Fruit fly (Drosophila melanogaster) whole organism, adult: ENCODE results near the gene slpr.

Source experiments
- CG14711 ChIP-seq: fragments of 200-800 bp; sonication (Bioruptor generic); optimal IDR thresholded peaks from 2 replicates; lab custom pipeline; 2018; ENCODE audit warnings: missing biosample characterization, mild to moderate bottlenecking, missing genetic modification characterization, moderate library complexity
- CG1620 ChIP-seq: fragments of 200-800 bp; sonication (Bioruptor generic); optimal IDR thresholded peaks from 2 replicates; lab custom pipeline; 2016; ENCODE audit warnings: missing biosample characterization, missing genetic modification characterization
- CG33017 ChIP-seq: fragments of 200-800 bp; sonication (Bioruptor generic); optimal IDR thresholded peaks from 2 replicates; lab custom pipeline; 2018; ENCODE audit warnings: missing biosample characterization, mild to moderate bottlenecking, missing genetic modification characterization, moderate library complexity
- CG5204 ChIP-seq: fragments of 200-800 bp; sonication (Bioruptor generic); optimal IDR thresholded peaks from 2 replicates; lab custom pipeline; 2016; ENCODE audit warnings: missing biosample characterization, missing genetic modification characterization
- Clk ChIP-seq: fragments of 200-800 bp; sonication (Bioruptor generic); optimal IDR thresholded peaks from 2 replicates; lab custom pipeline; 2017; ENCODE audit warnings: missing biosample characterization, missing genetic modification characterization
- Crg-1 ChIP-seq: fragments of 200-800 bp; sonication (Bioruptor generic); optimal IDR thresholded peaks from 2 replicates; lab custom pipeline; 2016; ENCODE audit warnings: missing biosample characterization, missing genetic modification characterization
- Hr96 ChIP-seq: fragments of 200-800 bp; sonication (Bioruptor generic); optimal IDR thresholded peaks from 2 replicates; lab custom pipeline; 2016; ENCODE audit warnings: missing biosample characterization, missing genetic modification characterization
- kay ChIP-seq: fragments of 200-800 bp; sonication (Bioruptor generic); peaks from one replicate; lab custom pipeline; 2016; ENCODE audit warnings: missing biosample characterization, missing genetic modification characterization, borderline replicate concordance

DNA sequence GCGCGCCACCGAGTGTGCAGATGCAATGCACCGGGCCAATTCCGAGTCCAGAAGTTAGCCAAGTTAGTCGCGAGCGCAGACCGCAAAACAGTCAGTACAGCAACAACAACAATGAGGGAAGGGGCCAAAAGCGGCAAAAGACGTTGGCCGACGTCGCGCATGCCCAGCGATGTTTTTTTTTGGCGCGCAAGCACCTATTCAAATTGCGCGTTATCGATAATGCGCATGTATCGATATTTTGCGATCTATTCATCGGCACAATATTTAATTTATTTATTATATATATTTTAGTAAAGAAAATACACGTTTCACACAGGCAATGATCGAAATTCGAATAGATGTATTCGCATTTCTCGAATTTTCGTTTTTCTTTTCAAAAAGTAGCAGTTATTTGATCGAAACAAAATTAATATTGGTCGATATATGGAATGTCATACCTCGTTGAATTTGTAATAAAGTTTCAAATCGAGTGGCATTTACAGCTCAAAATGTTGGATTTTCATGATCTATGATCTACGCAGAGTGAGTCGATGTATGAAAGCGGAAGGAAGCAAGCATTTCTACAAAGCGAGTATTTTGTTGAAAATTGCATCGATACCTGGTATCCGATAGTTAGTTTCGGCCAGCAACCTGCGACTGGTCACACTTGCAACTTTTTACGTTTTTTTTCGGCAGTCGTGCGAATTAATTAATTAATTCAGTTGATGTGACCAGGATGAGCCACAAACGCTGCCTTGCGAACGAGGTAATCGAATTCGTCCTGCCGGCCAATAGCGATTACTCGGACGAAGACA is 47.6 kb downstream of the slpr start, which contains the start of gene CG2116:
- peak; percentile 24 for TF ChIP-seq CG1620
- TF ChIP-seq Crg-1 = no peak
- no peak for TF ChIP-seq CG5204 (GFP tag; lab: Kevin White, UChicago)
- TF ChIP-seq CG14711 (tag; lab: Kevin White, UChicago) = no peak
- TF ChIP-seq CG33017 = no peak
- TF ChIP-seq kay = no peak
- no peak for TF ChIP-seq Clk (GFP tag; lab: Kevin White, UChicago)
- no peak for TF ChIP-seq Hr96 (GFP tag; lab: Kevin White, UChicago)
